Fruit fly (Drosophila melanogaster): ENCODE results near the gene CG43116.

DNA sequence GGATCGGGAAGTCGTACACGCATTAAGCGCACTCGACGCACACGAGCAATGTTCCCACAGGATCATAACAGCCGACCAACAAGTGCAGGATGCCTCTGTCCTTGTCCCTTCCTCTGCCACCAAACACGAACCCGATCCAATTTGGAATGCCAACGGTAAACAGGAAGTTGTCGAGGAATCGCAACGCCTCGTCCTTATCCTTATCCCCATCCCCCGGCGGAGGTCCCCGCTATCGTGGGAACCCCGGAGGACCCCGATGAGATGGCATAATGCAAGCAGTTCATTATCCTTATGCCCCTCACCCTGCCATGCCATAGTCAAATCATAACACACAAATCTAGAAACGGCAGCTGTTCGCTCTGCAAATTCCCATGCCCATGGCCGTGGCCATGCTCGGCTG lies 2.3 kb upstream of the CG43116 start:
- no peak for TF ChIP-seq Sin3A (optimal IDR thresholded peaks at IDR 0.05)
- TF ChIP-seq psq (optimal IDR thresholded peaks at IDR 0.05), result no peak
- TF ChIP-seq Myc (optimal IDR thresholded peaks at IDR 0.05), result no peak

Data from Kc167 (cell line).